Worm (Caenorhabditis elegans): Measurements from ENCODE around the gene F14F9.2.

F14F9.2 gene

ce11 chrV:5131380-5131779, 13.3 kb upstream of the F14F9.2 start:
- TF ChIP-seq nhr-237 (tag; optimal IDR thresholded peaks at IDR 0.05) (no peak), nhr-28 (tag; optimal IDR thresholded peaks at IDR 0.05) (no peak), blmp-1 (tag; optimal IDR thresholded peaks at IDR 0.05) (no peak), lsy-2 (tag; optimal IDR thresholded peaks at IDR 0.05) (no peak), ztf-11 (tag; optimal IDR thresholded peaks at IDR 0.05) (no peak), flh-1 (GFP tag; optimal IDR thresholded peaks at IDR 0.05) (no peak), snpc-4 (tag; optimal IDR thresholded peaks at IDR 0.05) (no peak), drap-1 (GFP tag; optimal IDR thresholded peaks at IDR 0.05) (no peak), unc-120 (tag; optimal IDR thresholded peaks at IDR 0.05; ENCODE audit: poor library complexity, severe bottlenecking) (no peak), ceh-43 (GFP tag; optimal IDR thresholded peaks at IDR 0.05) (no peak), tbx-8 (GFP tag; optimal IDR thresholded peaks at IDR 0.05) (no peak), zip-8 (tag; optimal IDR thresholded peaks at IDR 0.05) (no peak), nhr-2 (tag; optimal IDR thresholded peaks at IDR 0.05) (no peak), ham-2 (GFP tag; optimal IDR thresholded peaks at IDR 0.05) (no peak), unc-39 (tag; optimal IDR thresholded peaks at IDR 0.05) (no peak), nhr-76 (tag; optimal IDR thresholded peaks at IDR 0.05) (no peak), lin-13 (tag; optimal IDR thresholded peaks at IDR 0.05) (no peak), bed-3 (GFP tag; optimal IDR thresholded peaks at IDR 0.05) (no peak), sptf-1 (tag; optimal IDR thresholded peaks at IDR 0.05) (no peak), lin-32 (GFP tag; optimal IDR thresholded peaks at IDR 0.05) (no peak)

- TF ChIP-seq zip-8 (tag; optimal IDR thresholded peaks at IDR 0.05) = no peak
- TF ChIP-seq unc-120 (tag; optimal IDR thresholded peaks at IDR 0.05; ENCODE audit: poor library complexity, severe bottlenecking) = no peak
- no peak for TF ChIP-seq sptf-1 (tag; optimal IDR thresholded peaks at IDR 0.05)
- no peak for TF ChIP-seq drap-1 (GFP tag; optimal IDR thresholded peaks at IDR 0.05)
- no peak for TF ChIP-seq elt-1 (tag; optimal IDR thresholded peaks at IDR 0.05; ENCODE audit: borderline replicate concordance, insufficient read depth)
Observed at ce11 chrV:5132441-5132840, 12.2 kb upstream of the F14F9.2 start, which contains the start of gene F14F9.4. F14F9.4 (plus strand) TSS chrV:5132741.

DNA sequence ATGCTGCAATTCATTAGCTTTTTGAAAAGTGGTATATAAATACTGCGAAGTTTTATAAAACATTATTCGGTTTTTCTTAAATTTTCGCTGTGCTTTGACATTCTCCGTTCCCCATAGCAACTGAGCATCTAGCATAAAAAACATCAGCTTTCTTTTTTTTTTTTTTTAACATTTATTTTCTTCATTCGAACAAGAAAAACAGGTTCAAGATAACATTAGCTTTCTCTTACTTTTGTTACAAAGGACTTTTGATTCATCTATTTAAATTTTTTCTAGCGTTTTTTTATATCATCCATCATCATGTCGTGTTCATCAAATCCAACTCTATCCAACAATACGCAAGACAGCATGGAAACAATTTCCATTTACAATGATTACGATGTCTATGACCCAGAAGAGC, 6.7 kb upstream of the F14F9.2 start, which contains the start of gene F14F9.3:
TSS of gene F14F9.3 (plus strand) at position 301 of the 400 bp plus-strand sequence.
- TF ChIP-seq ceh-43 (GFP tag; optimal IDR thresholded peaks at IDR 0.05) (no peak), blmp-1 (tag; optimal IDR thresholded peaks at IDR 0.05) (no peak)

DNA sequence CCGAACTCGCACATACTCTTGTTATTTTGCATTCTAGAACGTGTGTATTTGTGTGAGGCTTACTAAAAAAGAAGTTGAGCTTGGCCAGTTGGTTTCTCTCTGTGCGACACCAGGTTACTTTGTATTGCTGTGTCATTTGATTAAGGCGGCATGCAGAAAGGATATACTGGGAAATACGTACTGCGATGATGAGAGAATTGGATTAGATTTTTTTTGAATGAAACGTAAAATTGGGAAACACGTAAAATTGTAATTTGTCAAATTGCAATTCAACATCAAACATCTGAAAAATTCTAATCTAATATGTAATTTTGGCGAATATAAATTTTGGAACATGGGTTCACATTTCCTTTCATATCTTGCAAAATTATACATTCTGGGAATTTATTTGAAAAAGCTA, 856 bp upstream of the F14F9.2 start, which contains the start of gene srh-129:
TSS of gene srh-129 (minus strand) at position 101 of the 400 bp plus-strand sequence.
- TF ChIP-seq ceh-83 (GFP tag; optimal IDR thresholded peaks at IDR 0.05) (no peak), nhr-237 (tag; optimal IDR thresholded peaks at IDR 0.05) (no peak), elt-3 (tag; optimal IDR thresholded peaks at IDR 0.05) (no peak)

- TF ChIP-seq blmp-1 (tag; optimal IDR thresholded peaks at IDR 0.05) (no peak), unc-62 (GFP tag; optimal IDR thresholded peaks at IDR 0.05) (no peak), ztf-11 (tag; optimal IDR thresholded peaks at IDR 0.05) (no peak), pha-4 (tag; optimal IDR thresholded peaks at IDR 0.05) (no peak), nhr-237 (tag; optimal IDR thresholded peaks at IDR 0.05) (no peak), hlh-1 (tag; optimal IDR thresholded peaks at IDR 0.05) (no peak), ceh-43 (GFP tag; optimal IDR thresholded peaks at IDR 0.05) (no peak), lsy-2 (tag; optimal IDR thresholded peaks at IDR 0.05) (no peak), unc-120 (tag; optimal IDR thresholded peaks at IDR 0.05; ENCODE audit: poor library complexity, severe bottlenecking) (no peak), flh-1 (GFP tag; optimal IDR thresholded peaks at IDR 0.05) (no peak), bed-3 (GFP tag; optimal IDR thresholded peaks at IDR 0.05) (no peak), mab-5 (tag; optimal IDR thresholded peaks at IDR 0.05) (no peak), ceh-39 (tag; optimal IDR thresholded peaks at IDR 0.05) (no peak), mep-1 (tag; optimal IDR thresholded peaks at IDR 0.05) (no peak), ces-1 (GFP tag; optimal IDR thresholded peaks at IDR 0.05) (no peak), elt-1 (tag; optimal IDR thresholded peaks at IDR 0.05; ENCODE audit: borderline replicate concordance, insufficient read depth) (no peak), sptf-1 (tag; optimal IDR thresholded peaks at IDR 0.05) (no peak)
Observed at ce11 chrV:5146394-5146793, 1.8 kb downstream of the F14F9.2 start, which contains the start of gene F14F9.6. F14F9.6 (minus strand) TSS chrV:5146494.

ce11 chrV:5150880-5151279, 6.2 kb downstream of the F14F9.2 start, which contains the start of gene srh-130:
srh-130 (plus strand) TSS chrV:5151180.
- no peak for TF ChIP-seq mab-5 (tag; optimal IDR thresholded peaks at IDR 0.05)
- TF ChIP-seq zip-8 (tag; optimal IDR thresholded peaks at IDR 0.05) = no peak
- TF ChIP-seq ceh-43 (GFP tag; optimal IDR thresholded peaks at IDR 0.05) = no peak
- TF ChIP-seq lin-13 (tag; optimal IDR thresholded peaks at IDR 0.05) = no peak
- no peak for TF ChIP-seq mep-1 (tag; optimal IDR thresholded peaks at IDR 0.05)
- TF ChIP-seq ham-2 (GFP tag; optimal IDR thresholded peaks at IDR 0.05) = no peak
